Fruit fly (Drosophila melanogaster) whole organism, wandering third instar larva: ENCODE results near the gene CG10035.

Experiments
- Abd-B ChIP-seq: fragments of >200 bp; optimal IDR thresholded peaks from 2 replicates; lab custom pipeline; 2017; ENCODE audit warnings: missing biosample characterization, missing genetic modification characterization
- CG32264 ChIP-seq: fragments of 200-800 bp; sonication (Bioruptor generic); optimal IDR thresholded peaks from 2 replicates; lab custom pipeline; 2016; ENCODE audit warnings: missing biosample characterization, missing genetic modification characterization
- CG9705 ChIP-seq: fragments of 200-800 bp; sonication (Bioruptor generic); optimal IDR thresholded peaks from 2 replicates; lab custom pipeline; 2018; ENCODE audit warnings: missing biosample characterization, mild to moderate bottlenecking, missing genetic modification characterization
- CrebA ChIP-seq: fragments of 200-800 bp; sonication (Bioruptor generic); optimal IDR thresholded peaks from 2 replicates; lab custom pipeline; 2016; ENCODE audit warnings: missing biosample characterization, mild to moderate bottlenecking, missing genetic modification characterization, borderline replicate concordance
- Dfd ChIP-seq: fragments of >200 bp; optimal IDR thresholded peaks from 2 replicates; lab custom pipeline; 2017; ENCODE audit warnings: missing biosample characterization, missing genetic modification characterization
- GATAd ChIP-seq: sonication (Bioruptor generic); optimal IDR thresholded peaks from 2 replicates; lab custom pipeline; 2016; ENCODE audit warnings: missing biosample characterization, missing genetic modification characterization
- HLH106 ChIP-seq: fragments of 200-800 bp; optimal IDR thresholded peaks from 3 replicates; lab custom pipeline; 2019; ENCODE audit warnings: missing biosample characterization, mild to moderate bottlenecking, missing genetic modification characterization, moderate library complexity
- Hnf4 ChIP-seq: fragments of 200-800 bp; sonication (Bioruptor generic); optimal IDR thresholded peaks from 2 replicates; lab custom pipeline; 2016; ENCODE audit warnings: missing biosample characterization, mild to moderate bottlenecking, missing genetic modification characterization
- Hr78 ChIP-seq: fragments of >200 bp; optimal IDR thresholded peaks from 2 replicates; lab custom pipeline; 2017; ENCODE audit warnings: missing biosample characterization, missing genetic modification characterization
- Hr83 ChIP-seq: fragments of 200-300 bp; sonication (Bioruptor generic); optimal IDR thresholded peaks from 2 replicates; lab custom pipeline; 2016; ENCODE audit warnings: missing biosample characterization, mild to moderate bottlenecking, missing genetic modification characterization, moderate library complexity; ENCODE audit not compliant: poor library complexity, severe bottlenecking
- Mio ChIP-seq: sonication (Bioruptor generic); optimal IDR thresholded peaks from 2 replicates; lab custom pipeline; 2016; ENCODE audit warnings: missing biosample characterization, missing genetic modification characterization
- N ChIP-seq: fragments of >200 bp; optimal IDR thresholded peaks from 2 replicates; lab custom pipeline; 2018; ENCODE audit warnings: missing biosample characterization, missing external identifiers, missing genetic modification characterization
- OdsH ChIP-seq: fragments of 200-800 bp; sonication (Bioruptor generic); optimal IDR thresholded peaks from 2 replicates; lab custom pipeline; 2016; ENCODE audit warnings: missing biosample characterization, mild to moderate bottlenecking, missing genetic modification characterization
- Rel ChIP-seq, 2 experiments: fragments of 200-800 bp; sonication (Bioruptor generic) in 1 of 2; optimal IDR thresholded peaks; 2 replicates in 1 of 2; 3 replicates in 1 of 2; lab custom pipeline; 2016 to 2019; ENCODE audit warnings: mild to moderate bottlenecking in 2 of 2, missing biosample characterization in 2 of 2, missing genetic modification characterization in 2 of 2, moderate library complexity in 1 of 2
- br ChIP-seq: fragments of 200-800 bp; sonication (Bioruptor generic); optimal IDR thresholded peaks from 2 replicates; lab custom pipeline; 2016; ENCODE audit warnings: missing biosample characterization, missing genetic modification characterization
- dl ChIP-seq, 2 experiments: fragments of 175-275, 200-275 bp in 1 of 2; fragments of 200-275 bp in 1 of 2; sonication (Bioruptor generic); optimal IDR thresholded peaks; lab custom pipeline; 2018; ENCODE audit warnings: mild to moderate bottlenecking in 2 of 2, missing biosample characterization in 2 of 2, missing genetic modification characterization in 2 of 2, moderate library complexity in 2 of 2; ENCODE audit not compliant: partially characterized antibody in 2 of 2, insufficient read depth in 1 of 2
- dmrt93B ChIP-seq: fragments of 200-800 bp; sonication (Bioruptor generic); optimal IDR thresholded peaks from 2 replicates; lab custom pipeline; 2018; ENCODE audit warnings: missing biosample characterization, mild to moderate bottlenecking, missing genetic modification characterization
- dsf ChIP-seq: sonication (Bioruptor generic); optimal IDR thresholded peaks from 2 replicates; lab custom pipeline; 2016; ENCODE audit warnings: missing biosample characterization, missing genetic modification characterization, borderline replicate concordance
- ey ChIP-seq: fragments of 200-800 bp; sonication (Bioruptor generic); optimal IDR thresholded peaks from 2 replicates; lab custom pipeline; 2016; ENCODE audit warnings: missing biosample characterization, missing genetic modification characterization
- foxo ChIP-seq, 2 experiments: fragments of 200-800 bp; sonication (Bioruptor generic); optimal IDR thresholded peaks; 2 replicates in 1 of 2; 3 replicates in 1 of 2; lab custom pipeline; 2016 to 2017; ENCODE audit warnings: missing biosample characterization in 2 of 2, missing genetic modification characterization in 2 of 2
- fru ChIP-seq: fragments of 200-800 bp; sonication (Bioruptor generic); optimal IDR thresholded peaks from 3 replicates; lab custom pipeline; 2016; ENCODE audit warnings: missing biosample characterization, mild to moderate bottlenecking, missing genetic modification characterization
- h ChIP-seq: fragments of 200-800 bp; sonication (Bioruptor generic); optimal IDR thresholded peaks from 3 replicates; lab custom pipeline; 2016; ENCODE audit warnings: missing biosample characterization, mild to moderate bottlenecking, missing genetic modification characterization
- lola ChIP-seq: fragments of >200 bp; optimal IDR thresholded peaks from 2 replicates; lab custom pipeline; 2017; ENCODE audit warnings: missing biosample characterization, missing genetic modification characterization
- pan ChIP-seq: fragments of >200 bp; optimal IDR thresholded peaks from 2 replicates; lab custom pipeline; 2017
- psq ChIP-seq: fragments of 200-800 bp; sonication (Bioruptor generic); optimal IDR thresholded peaks from 3 replicates; lab custom pipeline; 2017; ENCODE audit warnings: missing biosample characterization, mild to moderate bottlenecking, missing genetic modification characterization, moderate library complexity
- rgr ChIP-seq: fragments of 200-800 bp; sonication (Bioruptor generic); optimal IDR thresholded peaks from 3 replicates; lab custom pipeline; 2016; ENCODE audit warnings: missing biosample characterization, mild to moderate bottlenecking, missing genetic modification characterization
- sage ChIP-seq: fragments of 200-800 bp; sonication (Bioruptor generic); optimal IDR thresholded peaks from 2 replicates; lab custom pipeline; 2016; ENCODE audit warnings: missing biosample characterization, mild to moderate bottlenecking, missing genetic modification characterization
- tai ChIP-seq: sonication (Bioruptor generic); optimal IDR thresholded peaks from 2 replicates; lab custom pipeline; 2016; ENCODE audit warnings: missing biosample characterization, missing genetic modification characterization
- usp ChIP-seq: fragments of >200 bp; optimal IDR thresholded peaks from 2 replicates; lab custom pipeline; 2017; ENCODE audit warnings: missing biosample characterization, missing genetic modification characterization
- woc ChIP-seq: sonication (Bioruptor generic); optimal IDR thresholded peaks from 2 replicates; lab custom pipeline; 2016; ENCODE audit warnings: missing biosample characterization, mild to moderate bottlenecking, missing genetic modification characterization

CG10035 gene

DNA sequence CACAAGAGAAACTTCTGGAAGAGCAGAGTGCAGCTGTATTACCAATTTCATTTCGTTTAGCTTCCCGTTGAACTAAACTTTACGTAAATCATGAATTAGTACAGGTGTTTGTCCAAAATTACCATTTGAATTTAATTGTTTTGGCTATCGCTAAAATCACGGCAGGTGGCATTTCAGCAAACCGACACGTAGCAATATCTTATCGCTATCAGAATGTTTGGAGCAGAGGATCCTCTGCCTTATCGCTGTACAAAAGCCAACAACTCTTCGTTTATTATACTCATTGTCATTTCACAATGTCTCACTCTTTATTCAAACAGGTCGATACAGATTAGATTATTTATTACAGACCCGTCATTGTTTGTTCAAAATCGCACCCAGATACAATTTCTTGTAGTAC, 16.6 kb downstream of the CG10035 start:
- TF ChIP-seq Mio (GFP tag; lab: Kevin White, UChicago) (no peak), Dfd (GFP tag; lab: Kevin White, UChicago) (no peak), ey (GFP tag; lab: Kevin White, UChicago) (no peak), rgr (GFP tag; lab: Kevin White, UChicago) (no peak), Abd-B (GFP tag; lab: Kevin White, UChicago) (no peak), dl (GFP tag; optimal IDR thresholded peaks at IDR 0.05; lab: Kevin White, UChicago; ENCODE audit: insufficient read depth in 1 of 2, partially characterized antibody in 2 of 2) (no peak), Hnf4 (no peak), CG9705 (no peak), dsf (GFP tag; lab: Kevin White, UChicago) (no peak), Hr78 (GFP tag; lab: Kevin White, UChicago) (no peak), Hr83 (GFP tag; lab: Kevin White, UChicago) (no peak), N (GFP tag; lab: Kevin White, UChicago) (no peak), dmrt93B (no peak), CrebA (no peak)

DNA sequence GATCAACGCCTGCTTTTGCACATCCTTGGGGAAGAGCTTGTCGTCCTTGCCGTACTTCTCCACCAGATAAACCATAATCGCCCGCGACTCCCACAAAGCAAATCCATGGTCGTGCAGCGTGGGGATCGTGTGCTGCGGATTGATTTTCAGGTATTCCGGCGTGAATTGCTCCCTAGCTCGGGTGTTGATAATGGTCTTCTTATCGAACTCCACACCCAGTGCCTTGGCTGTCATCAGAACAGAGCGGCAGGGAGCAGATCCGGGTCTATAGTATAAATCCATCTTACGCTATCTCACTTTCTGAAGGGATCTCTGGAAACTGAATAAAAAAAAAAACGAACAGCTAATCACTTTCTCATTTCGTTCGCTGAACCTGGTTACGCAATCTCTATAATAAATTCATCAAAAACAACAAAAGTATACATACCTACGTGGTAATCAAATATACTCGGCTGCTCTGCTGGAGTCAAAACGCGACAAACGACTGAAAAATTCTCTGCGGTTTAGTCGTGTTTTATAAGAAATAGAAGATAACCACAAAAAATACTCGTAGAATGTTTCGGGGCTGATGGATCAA, 17.1 kb downstream of the CG10035 start, which contains the start of gene GstD10:
Gene GstD10, minus strand, starts transcription at position 472 of the 577 bp plus-strand sequence.
- no peak for TF ChIP-seq foxo (GFP tag; optimal IDR thresholded peaks at IDR 0.05; lab: Kevin White, UChicago)
- TF ChIP-seq Hr78 (GFP tag; lab: Kevin White, UChicago) = no peak
- no peak for TF ChIP-seq psq (GFP tag; lab: Kevin White, UChicago)
- TF ChIP-seq tai = no peak
- TF ChIP-seq HLH106 = no peak
- no peak for TF ChIP-seq usp (GFP tag; lab: Kevin White, UChicago)
- TF ChIP-seq dl (GFP tag; optimal IDR thresholded peaks at IDR 0.05; lab: Kevin White, UChicago; ENCODE audit: insufficient read depth in 1 of 2, partially characterized antibody in 2 of 2) = no peak
- no peak for TF ChIP-seq lola (GFP tag; lab: Kevin White, UChicago)
- no peak for TF ChIP-seq sage (GFP tag; lab: Kevin White, UChicago)
- no peak for TF ChIP-seq Hnf4
- TF ChIP-seq fru (GFP tag; lab: Kevin White, UChicago) = no peak
- TF ChIP-seq pan (lab: Kevin White, UChicago) = no peak
- TF ChIP-seq h (GFP tag; lab: Kevin White, UChicago) = no peak
- no peak for TF ChIP-seq Dfd (GFP tag; lab: Kevin White, UChicago)
- TF ChIP-seq Mio (GFP tag; lab: Kevin White, UChicago) = no peak

DNA sequence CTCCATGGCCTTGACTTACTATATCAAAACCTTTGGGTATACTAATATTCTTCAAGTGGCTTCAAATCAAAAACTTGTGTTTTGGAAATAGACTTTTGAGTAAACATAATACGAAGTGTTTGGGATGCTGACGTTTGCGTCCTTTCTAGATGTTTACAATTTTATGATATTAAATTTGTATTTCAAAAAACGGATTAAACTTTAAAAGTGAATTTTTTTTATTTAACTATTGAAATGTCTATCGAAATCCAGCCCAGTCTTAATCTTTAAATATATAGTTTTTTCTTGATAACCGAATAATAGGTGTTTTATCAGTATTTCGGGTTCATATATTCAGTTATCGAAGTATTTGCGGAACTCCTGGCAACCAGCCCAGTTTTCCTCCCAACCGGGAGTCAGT, 17.9 kb downstream of the CG10035 start, which contains the start of gene Tim17a1:
Gene Tim17a1, minus strand, starts transcription at position 101 of the 400 bp plus-strand sequence.
- no peak for TF ChIP-seq Hr78 (GFP tag; lab: Kevin White, UChicago)
- no peak for TF ChIP-seq h (GFP tag; lab: Kevin White, UChicago)
- no peak for TF ChIP-seq rgr (GFP tag; lab: Kevin White, UChicago)
- no peak for TF ChIP-seq CG9705
- TF ChIP-seq, all 38 proteins: peak for 0

DNA sequence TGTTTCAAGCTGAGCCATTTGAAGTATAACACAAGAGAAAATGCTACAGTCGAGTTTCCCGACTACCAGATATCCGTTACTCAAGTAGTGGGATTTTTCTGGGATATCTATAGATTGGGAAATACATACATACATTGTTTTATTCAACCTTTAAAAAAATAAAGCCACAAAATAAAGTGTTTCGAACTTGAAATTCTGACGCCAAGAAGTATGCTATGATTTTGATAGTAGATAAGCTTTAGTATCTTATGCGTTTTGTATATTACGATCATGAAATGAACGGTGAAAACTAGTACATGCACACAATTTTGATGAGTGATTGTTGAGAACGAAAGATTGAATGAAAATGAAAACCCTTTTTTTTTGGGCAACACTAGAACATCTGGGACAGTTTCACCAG, 18.9 kb downstream of the CG10035 start:
- TF ChIP-seq br (GFP tag; lab: Kevin White, UChicago) (no peak), Rel (GFP tag; optimal IDR thresholded peaks at IDR 0.05; lab: Kevin White, UChicago) (no peak), Rel (tag; optimal IDR thresholded peaks at IDR 0.05; lab: Kevin White, UChicago) (peak; percentile 3), foxo (GFP tag; optimal IDR thresholded peaks at IDR 0.05; lab: Kevin White, UChicago) (no peak), ey (GFP tag; lab: Kevin White, UChicago) (no peak)

DNA sequence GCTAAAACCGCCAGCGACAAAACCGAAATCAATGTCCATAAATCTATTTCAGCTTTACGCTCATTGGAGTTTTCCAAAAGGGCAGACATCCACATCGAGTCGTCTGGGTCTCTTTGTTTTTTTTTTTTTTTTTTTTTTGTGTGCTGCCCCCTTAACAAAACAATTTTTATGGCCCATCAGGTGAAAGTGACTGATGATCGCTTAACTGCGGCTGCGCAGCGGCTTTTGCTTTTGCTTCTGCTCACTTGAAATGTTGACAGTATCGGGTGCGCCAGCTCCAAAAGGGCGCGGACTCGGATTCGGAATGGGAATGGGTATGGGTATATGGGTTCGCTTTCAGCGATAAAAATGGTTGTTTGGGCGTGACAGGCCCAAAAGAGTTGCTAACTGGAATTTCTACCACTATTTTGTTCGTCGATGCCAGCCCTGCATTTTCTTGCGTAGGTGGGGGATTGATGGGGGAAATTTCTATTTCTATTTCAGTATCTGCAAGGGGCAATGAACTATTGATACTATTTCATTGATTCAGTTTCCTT, 20.5 kb downstream of the CG10035 start:
- no peak for TF ChIP-seq woc (GFP tag; lab: Kevin White, UChicago)
- TF ChIP-seq tai = no peak
- no peak for TF ChIP-seq CG32264
- no peak for TF ChIP-seq Hnf4
- TF ChIP-seq fru (GFP tag; lab: Kevin White, UChicago) = no peak
- no peak for TF ChIP-seq lola (GFP tag; lab: Kevin White, UChicago)
- TF ChIP-seq psq (GFP tag; lab: Kevin White, UChicago) = no peak
- TF ChIP-seq GATAd = no peak
- no peak for TF ChIP-seq Rel (GFP tag; optimal IDR thresholded peaks at IDR 0.05; lab: Kevin White, UChicago)
- TF ChIP-seq Rel (tag; optimal IDR thresholded peaks at IDR 0.05; lab: Kevin White, UChicago) = no peak
- TF ChIP-seq OdsH (GFP tag; lab: Kevin White, UChicago) = no peak
- TF ChIP-seq usp (GFP tag; lab: Kevin White, UChicago) = no peak
- no peak for TF ChIP-seq dsf (GFP tag; lab: Kevin White, UChicago)
